Worm (Caenorhabditis elegans): ENCODE data around the gene Y54F10BM.3.
A peak's percentile ranks its signal among the peaks of the same experiment; 100 is the strongest.

Y54F10BM.3 gene

ce11 chrIII:2308026-2308425 lies 26.2 kb downstream of the Y54F10BM.3 start, which contains the start of the genes fbxa-1 and Y54F10BM.20:
Gene fbxa-1, minus strand, starts transcription at chrIII:2308126.
Gene Y54F10BM.20, plus strand, starts transcription at chrIII:2308256.
- no peak for TF ChIP-seq lin-11 (tag; optimal IDR thresholded peaks at IDR 0.05)
- TF ChIP-seq aly-2 (tag; optimal IDR thresholded peaks at IDR 0.05): no peak
- no peak for TF ChIP-seq F13H6.1 (tag; optimal IDR thresholded peaks at IDR 0.05)
- no peak for TF ChIP-seq ztf-1 (GFP tag; conservative IDR thresholded peaks at IDR 0.05)
- TF ChIP-seq ama-1 (optimal IDR thresholded peaks at IDR 0.05): no peak
- no peak for TF ChIP-seq nhr-6 (tag; optimal IDR thresholded peaks at IDR 0.05)
- TF ChIP-seq egl-27 (tag; optimal IDR thresholded peaks at IDR 0.05): no peak
- no peak for TF ChIP-seq lsy-2 (tag; optimal IDR thresholded peaks at IDR 0.05)
- no peak for TF ChIP-seq nhr-12 (tag; optimal IDR thresholded peaks at IDR 0.05)
- no peak for TF ChIP-seq ztf-11 (tag; optimal IDR thresholded peaks at IDR 0.05)

ce11 chrIII:2310996-2311395 lies 29.2 kb downstream of the Y54F10BM.3 start:
- no peak for TF ChIP-seq aly-2 (tag; optimal IDR thresholded peaks at IDR 0.05)
- no peak for TF ChIP-seq nhr-12 (tag; optimal IDR thresholded peaks at IDR 0.05)
- TF ChIP-seq egl-27 (tag; optimal IDR thresholded peaks at IDR 0.05): no peak
- TF ChIP-seq ztf-4 (tag; optimal IDR thresholded peaks at IDR 0.05): no peak
- TF ChIP-seq ZK546.5 (tag; optimal IDR thresholded peaks at IDR 0.05): no peak
- TF ChIP-seq Y55F3AM.14 (GFP tag; optimal IDR thresholded peaks at IDR 0.05): no peak
- no peak for TF ChIP-seq ztf-11 (tag; optimal IDR thresholded peaks at IDR 0.05)
- no peak for TF ChIP-seq nhr-237 (tag; optimal IDR thresholded peaks at IDR 0.05)

- TF ChIP-seq unc-55 (GFP tag; optimal IDR thresholded peaks at IDR 0.05) (peak; percentile 47), unc-62 (GFP tag; optimal IDR thresholded peaks at IDR 0.05) (no peak), gmeb-1 (tag; optimal IDR thresholded peaks at IDR 0.05) (peak; percentile 23), lsy-2 (tag; optimal IDR thresholded peaks at IDR 0.05) (peak; percentile 18 to 46), C34F6.9 (tag; optimal IDR thresholded peaks at IDR 0.05) (peak; percentile 25), lin-13 (GFP tag; optimal IDR thresholded peaks at IDR 0.05) (peak; percentile 5), skn-1 (tag; optimal IDR thresholded peaks at IDR 0.05) (no peak), ztf-1 (GFP tag; conservative IDR thresholded peaks at IDR 0.05) (no peak), aly-2 (tag; optimal IDR thresholded peaks at IDR 0.05) (no peak)
These were observed 32.2 kb downstream of the Y54F10BM.3 start, which contains the start of the genes fbxa-66 and iffb-1 for ce11 chrIII:2313985-2314494. Gene fbxa-66, minus strand, starts transcription at chrIII:2314035. Gene iffb-1, plus strand, starts transcription at chrIII:2314436.

- no peak for TF ChIP-seq dmd-4 (tag; optimal IDR thresholded peaks at IDR 0.05)
- TF ChIP-seq aly-2 (tag; optimal IDR thresholded peaks at IDR 0.05): no peak
These were observed 32.9 kb downstream of the Y54F10BM.3 start for ce11 chrIII:2314678-2315077.

ce11 chrIII:2316439-2316838 lies 34.6 kb downstream of the Y54F10BM.3 start:
- TF ChIP-seq ceh-16 (tag; optimal IDR thresholded peaks at IDR 0.05) (no peak), ztf-1 (GFP tag; conservative IDR thresholded peaks at IDR 0.05) (no peak)

ce11 chrIII:2324703-2325102 lies 42.9 kb downstream of the Y54F10BM.3 start:
- TF ChIP-seq mbf-1 (tag; optimal IDR thresholded peaks at IDR 0.05) (no peak), zag-1 (tag; optimal IDR thresholded peaks at IDR 0.05) (no peak), gmeb-1 (tag; optimal IDR thresholded peaks at IDR 0.05) (no peak), R02D3.7 (tag; optimal IDR thresholded peaks at IDR 0.05) (no peak), aly-2 (tag; optimal IDR thresholded peaks at IDR 0.05) (no peak), ztf-11 (tag; optimal IDR thresholded peaks at IDR 0.05) (no peak), skn-1 (tag; optimal IDR thresholded peaks at IDR 0.05) (no peak), nhr-21 (tag; optimal IDR thresholded peaks at IDR 0.05) (no peak)

ce11 chrIII:2328612-2329011 lies 46.8 kb downstream of the Y54F10BM.3 start:
- no peak for TF ChIP-seq mab-5 (tag; optimal IDR thresholded peaks at IDR 0.05)
- no peak for TF ChIP-seq nhr-77 (tag; optimal IDR thresholded peaks at IDR 0.05)
- no peak for TF ChIP-seq mbf-1 (tag; optimal IDR thresholded peaks at IDR 0.05)
- no peak for TF ChIP-seq unc-39 (tag; optimal IDR thresholded peaks at IDR 0.05)
- no peak for TF ChIP-seq lin-39 (tag; optimal IDR thresholded peaks at IDR 0.05)
- no peak for TF ChIP-seq dmd-4 (tag; optimal IDR thresholded peaks at IDR 0.05)
- no peak for TF ChIP-seq nhr-129 (tag; optimal IDR thresholded peaks at IDR 0.05)
- no peak for TF ChIP-seq lsy-2 (tag; optimal IDR thresholded peaks at IDR 0.05)
- TF ChIP-seq egl-27 (tag; optimal IDR thresholded peaks at IDR 0.05): no peak
- TF ChIP-seq nhr-21 (tag; optimal IDR thresholded peaks at IDR 0.05): no peak
- no peak for TF ChIP-seq nhr-237 (tag; optimal IDR thresholded peaks at IDR 0.05)

All from whole organism, L2 larva.